Fruit fly (Drosophila melanogaster): ENCODE measurements around the gene AstCC.

DNA sequence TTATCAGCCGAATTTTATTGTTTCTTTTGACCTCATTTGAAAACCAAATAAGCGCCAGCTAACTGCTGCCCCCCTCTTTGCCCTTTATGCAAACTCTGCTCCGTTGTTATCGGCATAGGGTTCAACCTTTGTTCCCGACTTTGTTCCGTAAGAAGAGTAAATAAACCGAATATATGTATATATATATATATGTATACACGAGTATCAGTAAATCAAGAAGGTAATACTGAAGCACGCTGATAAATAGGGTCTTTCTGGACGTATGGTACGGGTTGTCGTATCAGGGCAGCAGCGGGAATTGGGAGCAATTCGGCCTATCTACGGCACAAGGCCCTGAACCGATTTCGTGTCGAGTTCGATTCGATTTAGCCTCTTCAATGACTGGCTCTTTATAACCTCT, 46.1 kb downstream of the AstCC start:
- TF ChIP-seq pan (optimal IDR thresholded peaks at IDR 0.05) (no peak), tai (GFP tag; optimal IDR thresholded peaks at IDR 0.05) (no peak), h (GFP tag; optimal IDR thresholded peaks at IDR 0.05) (peak; percentile 34), dsf (GFP tag; optimal IDR thresholded peaks at IDR 0.05; ENCODE audit: borderline replicate concordance) (no peak), sv (GFP tag; optimal IDR thresholded peaks at IDR 0.05) (no peak), Hr78 (GFP tag; optimal IDR thresholded peaks at IDR 0.05) (no peak), OdsH (GFP tag; optimal IDR thresholded peaks at IDR 0.05) (no peak), CG32264 (GFP tag; optimal IDR thresholded peaks at IDR 0.05) (no peak), Sp1 (GFP tag; optimal IDR thresholded peaks at IDR 0.05) (no peak), Dfd (GFP tag; optimal IDR thresholded peaks at IDR 0.05) (no peak), Abd-B (GFP tag; optimal IDR thresholded peaks at IDR 0.05) (no peak)

Measured in whole organism, wandering third instar larva.